Fruit fly (Drosophila melanogaster) whole organism, embryonic: ENCODE data around the gene Sec22.

Experiments used
- Aef1 ChIP-seq: fragments of 200-800 bp; sonication (Bioruptor generic); IDR thresholded peaks from 3 replicates; pipeline ENCODE4 v1.3.6; 2022; ENCODE audit warnings: missing biosample characterization, missing genetic modification characterization
- Awh ChIP-seq: fragments of 200-800 bp; sonication (Bioruptor generic); IDR thresholded peaks from 2 replicates; pipeline ENCODE4, ENCODE4 v1.3.6; 2022; ENCODE audit warnings: missing biosample characterization, missing genetic modification characterization
- Bteb2 ChIP-seq: fragments of 200-800 bp; sonication (Bioruptor generic); optimal IDR thresholded peaks from 2 replicates; lab custom pipeline; 2016; ENCODE audit warnings: missing biosample characterization, missing genetic modification characterization
- CG10209 ChIP-seq: fragments of 200-800 bp; sonication (Bioruptor generic); optimal IDR thresholded peaks from 3 replicates; lab custom pipeline; 2017; ENCODE audit warnings: missing biosample characterization, mild to moderate bottlenecking, missing genetic modification characterization, missing genetic modification reagents
- CG11504 ChIP-seq: fragments of 200-800 bp; sonication (Bioruptor generic); optimal IDR thresholded peaks from 3 replicates; lab custom pipeline; 2019; ENCODE audit warnings: missing biosample characterization, mild to moderate bottlenecking, missing genetic modification characterization, moderate library complexity
- CG11560 ChIP-seq: fragments of 200-800 bp; sonication (Bioruptor generic); IDR thresholded peaks from 3 replicates; pipeline ENCODE4 v1.3.6; 2022; ENCODE audit warnings: missing biosample characterization, missing genetic modification characterization
- CG13287 ChIP-seq: fragments of 200-800 bp; sonication (Bioruptor generic); IDR thresholded peaks from 2 replicates; pipeline ENCODE4 v1.3.6; 2022; ENCODE audit warnings: missing biosample characterization, missing genetic modification characterization; ENCODE audit not compliant: partially characterized antibody
- CG13894 ChIP-seq: fragments of 200-800 bp; sonication (Bioruptor generic); optimal IDR thresholded peaks from 3 replicates; lab custom pipeline; 2018; ENCODE audit warnings: missing biosample characterization, mild to moderate bottlenecking, missing genetic modification characterization, moderate library complexity
- CG1529 ChIP-seq: fragments of 200-800 bp; sonication (Bioruptor generic); optimal IDR thresholded peaks from 3 replicates; lab custom pipeline; 2018; ENCODE audit warnings: missing biosample characterization, missing genetic modification characterization
- CG15696 ChIP-seq: fragments of 200-800 bp; sonication (Bioruptor generic); optimal IDR thresholded peaks from 2 replicates; lab custom pipeline; 2019; ENCODE audit warnings: missing biosample characterization, mild to moderate bottlenecking, missing genetic modification characterization, moderate library complexity
- CG18476 ChIP-seq: fragments of 200-800 bp; sonication (Bioruptor generic); optimal IDR thresholded peaks from 2 replicates; lab custom pipeline; 2016; ENCODE audit warnings: missing biosample characterization, mild to moderate bottlenecking, missing genetic modification characterization
- CG2116 ChIP-seq: fragments of 200-800 bp; sonication (Bioruptor generic); optimal IDR thresholded peaks from 3 replicates; lab custom pipeline; 2018; ENCODE audit warnings: missing biosample characterization, mild to moderate bottlenecking, missing genetic modification characterization
- CG3407 ChIP-seq: fragments of 200-800 bp; sonication (Bioruptor generic); optimal IDR thresholded peaks from 2 replicates; lab custom pipeline; 2018; ENCODE audit warnings: missing biosample characterization, mild to moderate bottlenecking, missing genetic modification characterization
- CG5180 ChIP-seq: fragments of 200-800 bp; sonication (Bioruptor generic); optimal IDR thresholded peaks from 3 replicates; lab custom pipeline; 2017; ENCODE audit warnings: missing biosample characterization, missing genetic modification characterization, mild to moderate bottlenecking, moderate library complexity, missing genetic modification reagents
- CG6683 ChIP-seq: fragments of 200-800 bp; sonication (Bioruptor generic); optimal IDR thresholded peaks from 2 replicates; lab custom pipeline; 2017; ENCODE audit warnings: missing biosample characterization, mild to moderate bottlenecking, missing genetic modification characterization, missing genetic modification reagents
- CG6854 ChIP-seq: fragments of 200-800 bp; sonication (Bioruptor generic); optimal IDR thresholded peaks from 3 replicates; lab custom pipeline; 2017; ENCODE audit warnings: missing biosample characterization, mild to moderate bottlenecking, missing genetic modification characterization
- CG7556 ChIP-seq: fragments of 200-800 bp; sonication (Bioruptor generic); optimal IDR thresholded peaks from 2 replicates; lab custom pipeline; 2017; ENCODE audit warnings: missing biosample characterization, mild to moderate bottlenecking, missing genetic modification characterization
- CG7963 ChIP-seq: fragments of 200-800 bp; sonication (Bioruptor generic); IDR thresholded peaks from 3 replicates; pipeline ENCODE4 v1.3.6; 2022; ENCODE audit warnings: missing biosample characterization, missing genetic modification characterization; ENCODE audit not compliant: partially characterized antibody
- CG7987 ChIP-seq: fragments of 200-800 bp; sonication (Bioruptor generic); optimal IDR thresholded peaks from 2 replicates; lab custom pipeline; 2018; ENCODE audit warnings: missing biosample characterization, mild to moderate bottlenecking, missing genetic modification characterization, moderate library complexity
- CG8089 ChIP-seq: fragments of 200-800 bp; sonication (Bioruptor generic); optimal IDR thresholded peaks from 3 replicates; lab custom pipeline; 2016; ENCODE audit warnings: missing biosample characterization, missing genetic modification characterization
- CG8388 ChIP-seq: fragments of 200-800 bp; sonication (Bioruptor generic); optimal IDR thresholded peaks from 2 replicates; lab custom pipeline; 2019; ENCODE audit warnings: missing biosample characterization, mild to moderate bottlenecking, missing genetic modification characterization, moderate library complexity
- CrebB ChIP-seq: fragments of 200-800 bp; sonication (Bioruptor generic); optimal IDR thresholded peaks from 3 replicates; lab custom pipeline; 2018; ENCODE audit warnings: missing biosample characterization, mild to moderate bottlenecking, missing genetic modification characterization
- Deaf1 ChIP-seq: fragments of 200-800 bp; optimal IDR thresholded peaks from 3 replicates; lab custom pipeline; 2019; ENCODE audit warnings: missing biosample characterization, mild to moderate bottlenecking, missing genetic modification characterization, moderate library complexity
- Dek ChIP-seq: fragments of 200-800 bp; sonication (Bioruptor generic); optimal IDR thresholded peaks from 3 replicates; lab custom pipeline; 2019; ENCODE audit warnings: missing biosample characterization, mild to moderate bottlenecking, missing genetic modification characterization, moderate library complexity
- ERR ChIP-seq: fragments of 200-800 bp; sonication (Bioruptor generic); optimal IDR thresholded peaks from 2 replicates; lab custom pipeline; 2016; ENCODE audit warnings: missing biosample characterization, missing genetic modification characterization
- GATAe ChIP-seq: fragments of 200-800 bp; sonication (Bioruptor generic); conservative IDR thresholded peaks from 2 replicates; pipeline ENCODE4 v1.3.6; 2022; ENCODE audit warnings: missing biosample characterization, missing genetic modification characterization
- H15 ChIP-seq: fragments of 200-800 bp; sonication (Bioruptor generic); IDR thresholded peaks from 3 replicates; pipeline ENCODE4 v1.3.6; 2022; ENCODE audit warnings: missing biosample characterization, missing genetic modification characterization
- Hand ChIP-seq: fragments of 200-800 bp; sonication (Bioruptor generic); optimal IDR thresholded peaks from 2 replicates; lab custom pipeline; 2017; ENCODE audit warnings: mild to moderate bottlenecking, missing biosample characterization, missing genetic modification reagents, missing genetic modification characterization
- Hsf ChIP-seq: fragments of 200-800 bp; sonication (Bioruptor generic); optimal IDR thresholded peaks from 3 replicates; lab custom pipeline; 2016; ENCODE audit warnings: missing biosample characterization, missing genetic modification characterization
- Kr ChIP-seq: fragments of 200-800 bp; sonication (Bioruptor generic); optimal IDR thresholded peaks from 2 replicates; lab custom pipeline; 2017; ENCODE audit warnings: missing biosample characterization, mild to moderate bottlenecking, missing genetic modification characterization
- PHDP ChIP-seq: fragments of 200-800 bp; sonication (Bioruptor generic); optimal IDR thresholded peaks from 3 replicates; lab custom pipeline; 2018; ENCODE audit warnings: missing biosample characterization, mild to moderate bottlenecking, missing genetic modification characterization, moderate library complexity
- Ptx1 ChIP-seq: fragments of 200-800 bp; sonication (Bioruptor generic); IDR thresholded peaks from 2 replicates; pipeline ENCODE4 v1.3.6; 2022; ENCODE audit warnings: missing biosample characterization, missing genetic modification characterization
- Spps ChIP-seq: fragments of 200-800 bp; sonication (Bioruptor generic); optimal IDR thresholded peaks from 2 replicates; lab custom pipeline; 2018; ENCODE audit warnings: missing biosample characterization, mild to moderate bottlenecking, missing genetic modification characterization
- cad ChIP-seq: fragments of >200 bp; optimal IDR thresholded peaks from 2 replicates; lab custom pipeline; 2017; ENCODE audit warnings: missing biosample characterization, missing genetic modification characterization
- dimm ChIP-seq: fragments of 200-800 bp; sonication (Bioruptor generic); IDR thresholded peaks from 2 replicates; pipeline ENCODE4 v1.3.6; 2022; ENCODE audit warnings: missing biosample characterization, missing genetic modification characterization
- dm ChIP-seq: fragments of 200-800 bp; sonication (Bioruptor generic); optimal IDR thresholded peaks from 3 replicates; lab custom pipeline; 2016; ENCODE audit warnings: missing biosample characterization, missing genetic modification characterization
- fd102C ChIP-seq: fragments of 200-800 bp; sonication (Bioruptor generic); optimal IDR thresholded peaks from 2 replicates; lab custom pipeline; 2018; ENCODE audit warnings: missing biosample characterization, mild to moderate bottlenecking, missing genetic modification characterization, moderate library complexity
- gce ChIP-seq: fragments of 200-800 bp; sonication (Bioruptor generic); IDR thresholded peaks from 3 replicates; pipeline ENCODE4 v1.3.6; 2022; ENCODE audit warnings: missing biosample characterization, missing genetic modification characterization
- gfzf ChIP-seq: fragments of 200-800 bp; sonication (Bioruptor generic); optimal IDR thresholded peaks from 2 replicates; lab custom pipeline; 2016; ENCODE audit warnings: missing biosample characterization, mild to moderate bottlenecking, missing genetic modification characterization, moderate library complexity
- ken ChIP-seq: fragments of 200-800 bp; sonication (Bioruptor generic); IDR thresholded peaks from 3 replicates; pipeline ENCODE4 v1.3.6; 2022; ENCODE audit warnings: missing biosample characterization, missing genetic modification characterization
- lbe ChIP-seq: fragments of 200-800 bp; sonication (Bioruptor generic); optimal IDR thresholded peaks from 2 replicates; lab custom pipeline; 2016; ENCODE audit warnings: missing biosample characterization, mild to moderate bottlenecking, missing genetic modification characterization
- p53 ChIP-seq: fragments of 200-800 bp; sonication (Bioruptor generic); optimal IDR thresholded peaks from 2 replicates; lab custom pipeline; 2016; ENCODE audit warnings: missing biosample characterization, missing genetic modification characterization
- pan ChIP-seq, 4 experiments: fragments of >200 bp in 3 of 4; fragments of 200-800 bp in 1 of 4; sonication (Bioruptor generic) in 1 of 4; optimal IDR thresholded peaks in 3 of 4; IDR thresholded peaks in 1 of 4; 2 replicates each; pipeline versions ENCODE4 v1.3.6 to Lab custom; 2017 to 2022; ENCODE audit warnings: missing biosample characterization in 2 of 4, missing genetic modification characterization in 2 of 4, mixed read lengths in 1 of 4
- sens ChIP-seq: fragments of 200-800 bp; sonication (Bioruptor generic); peaks from one replicate; lab custom pipeline; 2016; ENCODE audit warnings: missing biosample characterization, missing genetic modification characterization
- slbo ChIP-seq: fragments of 200-800 bp; sonication (Bioruptor generic); IDR thresholded peaks from 2 replicates; pipeline ENCODE4 v1.3.6; 2022; ENCODE audit warnings: missing biosample characterization, missing genetic modification characterization
- tin ChIP-seq: fragments of 200-800 bp; sonication (Bioruptor generic); optimal IDR thresholded peaks from 3 replicates; lab custom pipeline; 2016; ENCODE audit warnings: missing biosample characterization, missing genetic modification characterization
- tll ChIP-seq, 2 experiments: fragments of 200-800 bp in 1 of 2; fragments of >200 bp in 1 of 2; sonication (Bioruptor generic) in 1 of 2; optimal IDR thresholded peaks; 2 replicates each; lab custom pipeline; 2017 to 2019; ENCODE audit warnings: missing biosample characterization in 2 of 2, missing genetic modification characterization in 2 of 2, mild to moderate bottlenecking in 1 of 2, moderate library complexity in 1 of 2
- unc-4 ChIP-seq: fragments of 200-800 bp; sonication (Bioruptor generic); IDR thresholded peaks from 2 replicates; pipeline ENCODE4 v1.3.6; 2022; ENCODE audit warnings: missing biosample characterization, missing genetic modification characterization; ENCODE audit not compliant: partially characterized antibody
- unpg ChIP-seq: fragments of 200-800 bp; sonication (Bioruptor generic); optimal IDR thresholded peaks from 3 replicates; lab custom pipeline; 2018; ENCODE audit warnings: missing biosample characterization, mild to moderate bottlenecking, missing genetic modification characterization, moderate library complexity

Sec22 gene

DNA sequence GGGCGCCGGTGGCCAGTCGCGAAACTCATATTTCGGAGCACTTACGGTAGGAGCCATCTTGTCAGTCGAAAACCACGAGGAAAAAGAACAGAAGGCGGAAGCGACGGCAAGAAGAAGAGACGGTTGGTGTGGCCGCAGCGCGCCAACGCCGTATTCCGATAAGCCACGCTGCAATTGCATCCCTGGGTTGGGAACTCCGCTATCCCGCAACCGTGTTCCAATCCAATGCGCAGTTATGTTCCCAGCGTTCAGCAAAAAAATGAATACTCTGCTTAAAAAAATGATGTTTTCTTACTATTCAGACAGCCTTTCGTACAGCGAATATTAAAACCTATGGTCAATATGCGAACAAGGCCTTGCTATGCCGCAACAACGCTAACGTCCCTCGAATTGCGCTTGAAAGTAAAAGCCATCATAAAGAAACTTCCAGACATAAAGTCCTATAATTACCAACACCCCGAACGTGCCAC, 40.8 kb upstream of the Sec22 start, which contains the start of gene RpL22 (continued):
- TF ChIP-seq CG8089 (GFP tag; lab: Kevin White, UChicago) (peak; percentile 93), dimm (GFP tag; lab: Robert Waterston, UW) (peak; percentile 43; the same call in 1 of the 2 replicates), unpg (peak; percentile 79), Kr (no peak), CG1529 (peak; percentile 78), CG7987 (GFP tag; lab: Kevin White, UChicago) (peak; percentile 95), Bteb2 (GFP tag; lab: Kevin White, UChicago) (peak; percentile 87), CrebB (tag; lab: Kevin White, UChicago) (peak; percentile 91), Hsf (GFP tag; lab: Kevin White, UChicago) (peak; percentile 88), p53 (GFP tag; lab: Kevin White, UChicago) (peak; percentile 94), fd102C (peak; percentile 82), CG11560 (peak; percentile 82), ERR (GFP tag; lab: Kevin White, UChicago) (peak; percentile 74), Deaf1 (tag; lab: Kevin White, UChicago) (peak; percentile 54), lbe (GFP tag; lab: Kevin White, UChicago) (no peak), CG11504 (tag; lab: Kevin White, UChicago) (peak; percentile 81), Ptx1 (GFP tag; lab: Robert Waterston, UW) (peak; percentile 80), Spps (tag; lab: Kevin White, UChicago) (peak; percentile 50), CG5180 (peak; percentile 68), GATAe (GFP tag; lab: Robert Waterston, UW) (peak; percentile 70), sens (peak; percentile 98), CG13287 (GFP tag; lab: Robert Waterston, UW) (peak; percentile 59), CG7963 (GFP tag; lab: Robert Waterston, UW) (no peak), CG18476 (GFP tag; lab: Kevin White, UChicago) (peak; percentile 63), Awh (GFP tag; lab: Robert Waterston, UW) (peak; percentile 79), CG13894 (tag; lab: Kevin White, UChicago) (peak; percentile 88), PHDP (tag; lab: Kevin White, UChicago) (peak; percentile 80), CG2116 (GFP tag; lab: Kevin White, UChicago) (peak; percentile 99), ken (GFP tag; lab: Robert Waterston, UW) (peak; percentile 88), cad (GFP tag; lab: Kevin White, UChicago) (no peak), CG7556 (GFP tag; lab: Kevin White, UChicago) (peak; percentile 70), CG6683 (peak; percentile 86), dm (GFP tag; lab: Kevin White, UChicago) (peak; percentile 99), H15 (GFP tag; lab: Robert Waterston, UW) (peak; percentile 84), CG6854 (peak; percentile 86), CG15696 (tag; lab: Kevin White, UChicago) (peak; percentile 50), Aef1 (GFP tag; lab: Robert Waterston, UW) (peak; percentile 71), gfzf (GFP tag; lab: Kevin White, UChicago) (peak; percentile 100), pan (optimal IDR thresholded peaks at IDR 0.05; lab: Kevin White, UChicago) (no peak), pan (GFP tag; optimal IDR thresholded peaks at IDR 0.05 in 1 of 2, IDR thresholded peaks at IDR 0.05 in 1 of 2) (peak in 1 of 2 experiments; percentile 82), Hand (GFP tag; lab: Kevin White, UChicago) (peak; percentile 71), tll (GFP tag; optimal IDR thresholded peaks at IDR 0.05; lab: Kevin White, UChicago) (peak in 1 of 2 experiments; percentile 3), slbo (GFP tag; lab: Robert Waterston, UW) (peak; percentile 86), unc-4 (GFP tag; lab: Robert Waterston, UW) (peak; percentile 52; the same call in 1 of the 2 replicates), CG10209 (GFP tag; lab: Kevin White, UChicago) (peak; percentile 93), gce (GFP tag; lab: Robert Waterston, UW) (peak; percentile 90), CG8388 (GFP tag; lab: Kevin White, UChicago) (peak; percentile 69), CG3407 (GFP tag; lab: Kevin White, UChicago) (peak; percentile 85), Dek (tag; lab: Kevin White, UChicago) (peak; percentile 82), tin (GFP tag; lab: Kevin White, UChicago) (peak; percentile 76)
